Fruit fly (Drosophila melanogaster) whole organism, embryonic: ENCODE data around the gene Tbcc.

ENCODE experiments used
- ase ChIP-seq: fragments of 200-800 bp; sonication (Bioruptor generic); IDR thresholded peaks from 3 replicates; pipeline ENCODE4 v1.3.6; 2022; ENCODE audit warnings: missing biosample characterization, missing genetic modification characterization
- az2 ChIP-seq: fragments of 200-800 bp; sonication (Bioruptor generic); optimal IDR thresholded peaks from 3 replicates; lab custom pipeline; 2016; ENCODE audit warnings: missing biosample characterization, missing genetic modification characterization
- fd102C ChIP-seq: fragments of 200-800 bp; sonication (Bioruptor generic); optimal IDR thresholded peaks from 2 replicates; lab custom pipeline; 2018; ENCODE audit warnings: missing biosample characterization, mild to moderate bottlenecking, missing genetic modification characterization, moderate library complexity
- gt ChIP-seq: fragments of 200-800 bp; sonication (Bioruptor generic); IDR thresholded peaks from 2 replicates; pipeline ENCODE4 v1.3.6; 2022; ENCODE audit warnings: missing biosample characterization, missing genetic modification characterization

DNA sequence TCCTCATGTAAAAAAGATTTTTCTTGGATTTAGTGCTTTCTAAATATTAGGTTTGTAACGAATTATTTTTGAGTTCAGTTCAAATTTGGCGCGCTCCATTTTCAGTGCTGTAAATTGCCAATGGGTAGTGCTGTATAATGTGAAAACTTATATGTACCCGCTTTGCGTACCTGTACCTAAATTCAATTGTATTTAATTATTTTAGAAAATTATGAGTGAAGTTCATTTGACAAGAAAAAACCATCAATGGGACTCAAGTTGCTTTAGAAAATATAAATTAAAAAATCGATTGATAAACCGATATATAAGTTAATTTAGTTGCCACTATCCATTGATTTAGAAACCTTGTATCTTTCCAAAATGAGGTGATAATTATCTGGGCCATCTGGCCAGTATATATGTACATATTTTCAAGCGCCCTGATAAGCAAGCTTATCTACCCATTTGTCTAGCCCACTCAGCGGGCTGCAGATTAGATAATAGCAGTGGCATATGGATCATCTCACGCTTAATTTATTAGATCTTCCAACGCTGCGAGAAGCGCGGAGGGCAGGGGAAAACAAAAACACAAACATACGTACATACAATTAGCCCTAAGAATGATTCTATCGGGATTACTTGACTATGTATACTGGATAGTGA is 36.7 kb upstream of the Tbcc start:
- no peak for TF ChIP-seq gt
- peak; percentile 30 for TF ChIP-seq az2 (GFP tag; lab: Kevin White, UChicago)
- TF ChIP-seq fd102C (GFP tag; lab: Kevin White, UChicago) = no peak
- TF ChIP-seq ase = no peak
